Worm (Caenorhabditis elegans) whole organism, late embryonic: ENCODE measurements around the gene F28H7.8.

ENCODE experiments used
- lin-11 ChIP-seq: fragments of 200-800 bp; sonication (Bioruptor generic); optimal IDR thresholded peaks from 2 replicates; lab custom pipeline; 2018; ENCODE audit warnings: mild to moderate bottlenecking, missing genetic modification characterization, missing compliant biosample characterization
- nhr-11 ChIP-seq: fragments of 150-350 bp; optimal IDR thresholded peaks from 2 replicates; lab custom pipeline; 2014; ENCODE audit warnings: missing biosample characterization, missing genetic modification characterization
- npax-4 ChIP-seq: sonication (generic microtip); optimal IDR thresholded peaks from 2 replicates; lab custom pipeline; 2016; ENCODE audit warnings: missing genetic modification characterization, missing compliant biosample characterization
- pax-1 ChIP-seq: fragments of 150-350 bp; optimal IDR thresholded peaks from 2 replicates; lab custom pipeline; 2014; ENCODE audit warnings: missing biosample characterization, missing genetic modification characterization
- rnt-1 ChIP-seq: sonication (generic microtip); optimal IDR thresholded peaks from 2 replicates; lab custom pipeline; 2016; ENCODE audit warnings: missing genetic modification characterization, missing compliant biosample characterization
- unc-42 ChIP-seq: sonication (generic microtip); optimal IDR thresholded peaks from 2 replicates; lab custom pipeline; 2016; ENCODE audit warnings: missing genotype, missing genetic modification characterization, missing compliant biosample characterization

DNA sequence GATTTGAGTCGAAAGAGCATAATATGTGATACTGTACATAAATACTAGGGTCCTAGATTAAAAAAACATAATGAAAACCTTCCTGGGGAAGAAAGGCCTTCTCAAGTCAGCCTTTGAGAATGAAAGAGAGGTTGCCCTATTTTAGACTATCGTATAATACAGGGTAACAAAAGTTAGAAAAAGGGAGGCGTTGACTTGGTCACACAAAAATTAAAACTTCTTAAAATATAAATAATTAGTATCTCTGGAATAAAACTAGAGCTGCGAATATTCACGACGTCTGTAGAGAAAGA is 46.2 kb upstream of the F28H7.8 start:
- TF ChIP-seq pax-1 (tag; lab: Kevin White, UChicago) = no peak
- no peak for TF ChIP-seq lin-11 (tag; lab: Kevin White, UChicago)
- no peak for TF ChIP-seq rnt-1 (tag; lab: Kevin White, UChicago)
- TF ChIP-seq npax-4 (tag; lab: Kevin White, UChicago) = no peak
- no peak for TF ChIP-seq unc-42
- no peak for TF ChIP-seq nhr-11
